Fruit fly (Drosophila melanogaster): ENCODE data around the gene dpr16.
A peak's percentile ranks its signal among the peaks of the same experiment; 100 is the strongest.

Gene dpr16

DNA sequence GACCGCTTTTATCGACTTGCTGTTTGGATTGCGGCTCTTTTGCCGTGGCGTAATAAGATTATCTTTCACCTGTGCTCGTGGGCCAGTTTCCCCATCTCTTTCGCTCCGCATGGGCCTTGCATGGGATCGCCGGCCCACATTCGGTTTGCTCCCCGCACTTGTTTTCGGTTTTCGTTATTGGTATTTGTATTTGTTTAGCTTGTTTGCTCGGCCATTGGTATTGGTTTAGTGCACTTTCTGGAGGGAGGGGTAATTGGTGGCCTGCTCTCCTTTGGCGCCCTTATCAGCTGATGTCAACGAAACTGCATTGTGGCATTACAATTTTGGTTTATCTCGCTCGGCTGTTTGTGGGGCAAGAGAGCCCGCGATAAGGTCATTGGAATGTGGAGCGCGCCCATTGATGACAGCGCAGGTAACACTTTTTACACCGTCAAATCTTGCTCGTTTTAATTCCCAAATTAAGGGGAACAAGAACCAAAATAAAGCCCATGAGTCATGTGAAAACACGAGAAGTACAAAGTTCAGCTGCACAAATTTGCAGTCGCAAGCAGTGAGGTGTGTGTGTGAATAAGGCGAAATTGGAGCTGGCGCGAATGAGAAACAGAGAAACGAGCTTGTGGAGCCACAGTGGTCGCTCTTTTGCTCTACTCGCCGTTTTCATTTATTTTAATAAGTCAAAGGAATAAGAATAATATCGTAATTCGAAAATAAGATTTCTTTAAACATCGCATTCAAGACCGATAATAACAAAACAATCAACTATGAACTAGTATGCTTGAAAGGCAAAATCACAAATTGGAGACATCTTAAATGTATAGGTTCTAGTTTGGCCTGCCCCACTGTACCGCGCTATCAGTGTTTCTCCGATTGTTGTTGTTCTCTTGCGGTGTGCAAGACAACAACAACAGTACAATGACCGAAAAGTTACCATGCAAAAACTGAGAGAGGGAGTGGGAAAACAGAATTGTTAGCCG is 64.9 kb downstream of the dpr16 start (continued):
- TF ChIP-seq Xrp1 (GFP tag; IDR thresholded peaks at IDR 0.05) (peak; percentile 99), sim (GFP tag; IDR thresholded peaks at IDR 0.05) (peak; percentile 99), MESR4 (GFP tag; optimal IDR thresholded peaks at IDR 0.05) (peak; percentile 73), Hr51 (GFP tag; optimal IDR thresholded peaks at IDR 0.05) (peak; percentile 77 to 99), repo (GFP tag; optimal IDR thresholded peaks at IDR 0.05) (peak; percentile 99), CG18011 (GFP tag; optimal IDR thresholded peaks at IDR 0.05) (peak; percentile 76), ftz-f1 (GFP tag; optimal IDR thresholded peaks at IDR 0.05) (peak; percentile 81), fd102C (GFP tag; optimal IDR thresholded peaks at IDR 0.05) (peak; percentile 100), CG4328 (GFP tag; optimal IDR thresholded peaks at IDR 0.05) (peak; percentile 96), pnt (GFP tag; optimal IDR thresholded peaks at IDR 0.05) (peak; percentile 98), fu2 (GFP tag; optimal IDR thresholded peaks at IDR 0.05) (peak; percentile 74), stwl (tag; optimal IDR thresholded peaks at IDR 0.05) (peak; percentile 84), caup (GFP tag; optimal IDR thresholded peaks at IDR 0.05; ENCODE audit: severe bottlenecking) (peak; percentile 93), tio (GFP tag; optimal IDR thresholded peaks at IDR 0.05) (peak; percentile 98), Adf1 (GFP tag; IDR thresholded peaks at IDR 0.05) (no peak), CG7786 (GFP tag; optimal IDR thresholded peaks at IDR 0.05) (peak; percentile 96), maf-S (GFP tag; optimal IDR thresholded peaks at IDR 0.05) (peak; percentile 98), Nf-YC (tag; optimal IDR thresholded peaks at IDR 0.05) (peak; percentile 1), CG17361 (GFP tag; IDR thresholded peaks at IDR 0.05) (peak; percentile 70; the same call in 2 of the 3 replicates), insv (GFP tag; optimal IDR thresholded peaks at IDR 0.05) (peak; percentile 78 to 82), sd (tag; optimal IDR thresholded peaks at IDR 0.05) (peak; percentile 86), CG4820 (GFP tag; optimal IDR thresholded peaks at IDR 0.05) (peak; percentile 96), CG8089 (GFP tag; optimal IDR thresholded peaks at IDR 0.05) (peak; percentile 99), CG31388 (GFP tag; optimal IDR thresholded peaks at IDR 0.05) (peak; percentile 96), CG30431 (GFP tag; optimal IDR thresholded peaks at IDR 0.05) (peak; percentile 98), emc (GFP tag; optimal IDR thresholded peaks at IDR 0.05) (peak; percentile 77), dysf (GFP tag; IDR thresholded peaks at IDR 0.05) (peak; percentile 78), CG18262 (tag; optimal IDR thresholded peaks at IDR 0.05) (peak; percentile 95), CG6272 (GFP tag; IDR thresholded peaks at IDR 0.05) (no peak), CG6654 (GFP tag; optimal IDR thresholded peaks at IDR 0.05) (peak; percentile 84), CG9609 (GFP tag; optimal IDR thresholded peaks at IDR 0.05) (peak; percentile 97), CG3281 (GFP tag; optimal IDR thresholded peaks at IDR 0.05) (peak; percentile 64), oc (tag; optimal IDR thresholded peaks at IDR 0.05) (peak; percentile 99), Myb (GFP tag; optimal IDR thresholded peaks at IDR 0.05) (peak; percentile 82), eyg (GFP tag; optimal IDR thresholded peaks at IDR 0.05) (peak; percentile 98), CG9437 (GFP tag; optimal IDR thresholded peaks at IDR 0.05) (peak; percentile 44), CG3065 (GFP tag; optimal IDR thresholded peaks at IDR 0.05) (peak; percentile 99), lab (GFP tag; optimal IDR thresholded peaks at IDR 0.05) (peak; percentile 97), CG8388 (GFP tag; optimal IDR thresholded peaks at IDR 0.05) (peak; percentile 93), Taf1 (GFP tag; IDR thresholded peaks at IDR 0.05) (no peak), CG2712 (tag; optimal IDR thresholded peaks at IDR 0.05) (peak; percentile 95), salm (tag; optimal IDR thresholded peaks at IDR 0.05) (peak; percentile 95), phol (tag; optimal IDR thresholded peaks at IDR 0.05) (peak; percentile 56), crp (GFP tag; optimal IDR thresholded peaks at IDR 0.05) (peak; percentile 25 to 74), CG8281 (tag; optimal IDR thresholded peaks at IDR 0.05) (peak; percentile 86), ATbp (GFP tag; optimal IDR thresholded peaks at IDR 0.05) (peak; percentile 100), slbo (GFP tag; IDR thresholded peaks at IDR 0.05) (peak; percentile 59)

Data from whole organism, embryonic.